Worm (Caenorhabditis elegans) whole organism, L4 larva: Measurements from ENCODE around the gene F46C5.1.

Source experiments
- D1046.2 ChIP-seq: fragments of 200-800 bp; sonication (Bioruptor generic); IDR thresholded peaks from 2 replicates; pipeline ENCODE4 v1.3.6; 2022; ENCODE audit warnings: missing genetic modification characterization, missing compliant biosample characterization
- R02D3.7 ChIP-seq: fragments of 150-350 bp; sonication (generic microtip); optimal IDR thresholded peaks from 3 replicates; lab custom pipeline; 2014; ENCODE audit warnings: missing biosample characterization, missing genetic modification characterization
- T26A8.4 ChIP-seq: fragments of 200-800 bp; sonication (Bioruptor generic); IDR thresholded peaks from 2 replicates; pipeline ENCODE4 v1.3.6; 2022; ENCODE audit warnings: missing genetic modification characterization, missing compliant biosample characterization
- Y105C5A.15 ChIP-seq: fragments of 200-800 bp; sonication (Bioruptor generic); IDR thresholded peaks from 2 replicates; pipeline ENCODE4 v1.3.6; 2022; ENCODE audit warnings: missing genetic modification characterization, missing compliant biosample characterization
- Y48G9A.11 ChIP-seq: fragments of 200-800 bp; sonication (Bioruptor generic); IDR thresholded peaks from 2 replicates; pipeline ENCODE4 v1.3.6; 2022; ENCODE audit warnings: missing genetic modification reagents, missing genetic modification characterization, missing compliant biosample characterization
- Y75B8A.6 ChIP-seq: fragments of 200-800 bp; sonication (Bioruptor generic); IDR thresholded peaks from 2 replicates; pipeline ENCODE4 v1.3.6; 2022; ENCODE audit warnings: missing genetic modification reagents, missing genetic modification characterization, missing compliant biosample characterization
- ZK546.5 ChIP-seq, 2 experiments: sonication (generic microtip); optimal IDR thresholded peaks; 2 replicates each; lab custom pipeline; 2017; ENCODE audit warnings: missing biosample characterization in 2 of 2, missing genetic modification characterization in 2 of 2
- aly-2 ChIP-seq: sonication (generic microtip); optimal IDR thresholded peaks from 2 replicates; lab custom pipeline; 2018; ENCODE audit warnings: missing biosample characterization, missing genetic modification characterization
- arid-1 ChIP-seq: fragments of 200-800 bp; sonication (Bioruptor generic); conservative IDR thresholded peaks from 2 replicates; pipeline ENCODE4 v1.3.6; 2022; ENCODE audit warnings: missing genetic modification reagents, missing genetic modification characterization, missing compliant biosample characterization
- ceh-28 ChIP-seq: fragments of 150-350 bp; optimal IDR thresholded peaks from 2 replicates; lab custom pipeline; 2014; ENCODE audit warnings: missing biosample characterization, missing genetic modification reagents, missing genetic modification characterization
- ceh-32 ChIP-seq: sonication (generic microtip); optimal IDR thresholded peaks from 2 replicates; lab custom pipeline; 2016; ENCODE audit warnings: mild to moderate bottlenecking, missing genetic modification characterization, missing compliant biosample characterization; ENCODE audit not compliant: poor library complexity
- ceh-44 ChIP-seq: fragments of 200-800 bp; sonication (Bioruptor generic); IDR thresholded peaks from 2 replicates; pipeline ENCODE4 v1.3.6; 2022; ENCODE audit warnings: missing genetic modification reagents, missing genetic modification characterization, missing compliant biosample characterization
- ceh-62 ChIP-seq: sonication (generic microtip); optimal IDR thresholded peaks from 2 replicates; lab custom pipeline; 2017; ENCODE audit warnings: missing biosample characterization, missing genetic modification characterization
- ceh-82 ChIP-seq: sonication (generic microtip); optimal IDR thresholded peaks from 2 replicates; lab custom pipeline; 2017; ENCODE audit warnings: missing biosample characterization, missing genetic modification characterization
- ces-1 ChIP-seq: fragments of 150-350 bp; sonication (generic microtip); optimal IDR thresholded peaks from 4 replicates; lab custom pipeline; 2014; ENCODE audit warnings: missing biosample characterization, missing genetic modification reagents, missing genetic modification characterization
- cey-2 ChIP-seq: sonication (generic microtip); optimal IDR thresholded peaks from 3 replicates; lab custom pipeline; 2017; ENCODE audit warnings: missing genetic modification characterization, mild to moderate bottlenecking, missing compliant biosample characterization, antibody characterized with exemption, borderline replicate concordance; ENCODE audit not compliant: insufficient read depth
- daf-12 ChIP-seq: fragments of 150-350 bp; optimal IDR thresholded peaks from 2 replicates; lab custom pipeline; 2014; ENCODE audit warnings: missing biosample characterization, missing genetic modification reagents, missing genetic modification characterization
- daf-16 ChIP-seq, 3 experiments: sonication (generic microtip); optimal IDR thresholded peaks; 2 replicates each; lab custom pipeline; 2016 to 2017; ENCODE audit warnings: missing genetic modification characterization in 3 of 3, missing genetic modification reagents in 3 of 3, mild to moderate bottlenecking in 2 of 3, missing compliant biosample characterization in 2 of 3, missing biosample characterization in 1 of 3, moderate library complexity in 1 of 3
- daf-19 ChIP-seq: fragments of 200-800 bp; sonication (Bioruptor generic); conservative IDR thresholded peaks from 2 replicates; pipeline ENCODE4 v1.3.6; 2022; ENCODE audit warnings: missing genetic modification characterization, missing compliant biosample characterization
- dmd-6 ChIP-seq: fragments of 200-800 bp; sonication (Bioruptor generic); IDR thresholded peaks from 2 replicates; pipeline ENCODE4 v1.3.6; 2022; ENCODE audit warnings: missing genetic modification reagents, missing genetic modification characterization, missing compliant biosample characterization
- dmd-9 ChIP-seq: fragments of 200-800 bp; sonication (Bioruptor generic); IDR thresholded peaks from 2 replicates; pipeline ENCODE4 v1.3.6; 2022; ENCODE audit warnings: missing genetic modification reagents, missing genetic modification characterization, missing compliant biosample characterization
- dpl-1 ChIP-seq: fragments of 150-350 bp; optimal IDR thresholded peaks from 2 replicates; lab custom pipeline; 2014; ENCODE audit warnings: missing biosample characterization, missing genetic modification reagents, missing genetic modification characterization
- dve-1 ChIP-seq: sonication (generic microtip); optimal IDR thresholded peaks from 2 replicates; lab custom pipeline; 2017; ENCODE audit warnings: antibody characterized with exemption, mild to moderate bottlenecking, missing genetic modification characterization, missing compliant biosample characterization; ENCODE audit not compliant: insufficient read depth
- hif-1 ChIP-seq, 2 experiments: sonication (generic microtip); optimal IDR thresholded peaks; 2 replicates each; lab custom pipeline; 2016 to 2017; ENCODE audit warnings: missing compliant biosample characterization in 2 of 2, missing genetic modification characterization in 2 of 2, missing genetic modification reagents in 2 of 2, missing genotype in 2 of 2, mild to moderate bottlenecking in 1 of 2
- hlh-11 ChIP-seq: fragments of 200-800 bp; sonication (Bioruptor generic); optimal IDR thresholded peaks from 2 replicates; lab custom pipeline; 2018; ENCODE audit warnings: mild to moderate bottlenecking, missing genetic modification characterization, missing compliant biosample characterization
- hlh-30 ChIP-seq: sonication (generic microtip); optimal IDR thresholded peaks from 2 replicates; lab custom pipeline; 2017; ENCODE audit warnings: antibody characterized with exemption, mild to moderate bottlenecking, missing genetic modification characterization, missing compliant biosample characterization; ENCODE audit not compliant: insufficient read depth
- hmg-1.1 ChIP-seq: fragments of 200-800 bp; sonication (Bioruptor generic); IDR thresholded peaks from 2 replicates; pipeline ENCODE4 v1.3.6; 2022; ENCODE audit warnings: missing genetic modification reagents, missing genetic modification characterization, missing compliant biosample characterization
- jun-1 ChIP-seq: fragments of 150-350 bp; optimal IDR thresholded peaks from 2 replicates; lab custom pipeline; 2014; ENCODE audit warnings: missing biosample characterization, missing genetic modification reagents, missing genetic modification characterization
- lim-7 ChIP-seq: fragments of 200-800 bp; sonication (Bioruptor generic); IDR thresholded peaks from 2 replicates; pipeline ENCODE4 v1.3.6; 2022; ENCODE audit warnings: missing genetic modification characterization, missing compliant biosample characterization
- lin-13 ChIP-seq: fragments of 150-350 bp; optimal IDR thresholded peaks from 2 replicates; lab custom pipeline; 2014; ENCODE audit warnings: missing biosample characterization, missing genetic modification reagents, missing genetic modification characterization
- lin-29 ChIP-seq: fragments of 200-800 bp; sonication (Bioruptor generic); IDR thresholded peaks from 2 replicates; pipeline ENCODE4 v1.3.6; 2022; ENCODE audit warnings: missing genetic modification reagents, missing genetic modification characterization, missing compliant biosample characterization
- lir-3 ChIP-seq: sonication (generic microtip); optimal IDR thresholded peaks from 2 replicates; lab custom pipeline; 2016; ENCODE audit warnings: mild to moderate bottlenecking, missing genetic modification characterization, missing compliant biosample characterization
- madf-5 ChIP-seq, 2 experiments: fragments of 200-800 bp; sonication (Bioruptor generic); IDR thresholded peaks; 2 replicates each; pipeline ENCODE4 v1.3.6; 2022; ENCODE audit warnings: missing compliant biosample characterization in 2 of 2, missing genetic modification characterization in 2 of 2
- madf-9 ChIP-seq: fragments of 200-800 bp; sonication (Bioruptor generic); conservative IDR thresholded peaks from 2 replicates; pipeline ENCODE4 v1.3.6; 2022; ENCODE audit warnings: missing genetic modification reagents, missing genetic modification characterization, missing compliant biosample characterization
- mes-2 ChIP-seq: sonication (generic microtip); optimal IDR thresholded peaks from 2 replicates; lab custom pipeline; 2016; ENCODE audit warnings: missing genotype, mild to moderate bottlenecking, missing genetic modification characterization, missing compliant biosample characterization; ENCODE audit not compliant: poor library complexity, severe bottlenecking
- mxl-2 ChIP-seq: fragments of 200-800 bp; sonication (Bioruptor generic); conservative IDR thresholded peaks from 2 replicates; pipeline ENCODE4 v1.3.6; 2022; ENCODE audit warnings: missing genetic modification reagents, missing genetic modification characterization, missing compliant biosample characterization
- nhr-111 ChIP-seq: fragments of 200-800 bp; sonication (Bioruptor generic); optimal IDR thresholded peaks from 2 replicates; lab custom pipeline; 2018; ENCODE audit warnings: mild to moderate bottlenecking, missing genetic modification characterization, missing compliant biosample characterization
- nhr-6 ChIP-seq: fragments of 150-350 bp; optimal IDR thresholded peaks from 2 replicates; lab custom pipeline; 2014; ENCODE audit warnings: missing biosample characterization, missing genetic modification characterization
- pha-4 ChIP-seq, 2 experiments: fragments of 150-350 bp in 1 of 2; fragments of 200-800 bp in 1 of 2; sonication (Bioruptor generic) in 1 of 2; IDR thresholded peaks in 1 of 2; optimal IDR thresholded peaks in 1 of 2; 2 replicates each; pipeline versions ENCODE4 v1.3.6 to Lab custom; 2014 to 2022; ENCODE audit warnings: missing genetic modification characterization in 2 of 2, missing genetic modification reagents in 2 of 2, missing biosample characterization in 1 of 2, missing compliant biosample characterization in 1 of 2
- php-3 ChIP-seq: fragments of 200-800 bp; sonication (Bioruptor generic); IDR thresholded peaks from 2 replicates; pipeline ENCODE4 v1.3.6; 2022; ENCODE audit warnings: missing genetic modification reagents, missing genetic modification characterization, missing compliant biosample characterization
- sdz-12 ChIP-seq: fragments of 200-800 bp; sonication (Bioruptor generic); optimal IDR thresholded peaks from 2 replicates; lab custom pipeline; 2018; ENCODE audit warnings: mild to moderate bottlenecking, missing genetic modification characterization, missing compliant biosample characterization
- skn-1 ChIP-seq: fragments of 150-350 bp; optimal IDR thresholded peaks from 2 replicates; lab custom pipeline; 2014; ENCODE audit warnings: missing biosample characterization, missing genetic modification characterization
- spr-1 ChIP-seq: sonication (generic microtip); optimal IDR thresholded peaks from 2 replicates; lab custom pipeline; 2016; ENCODE audit warnings: mild to moderate bottlenecking, missing genetic modification characterization, missing compliant biosample characterization
- spr-3 ChIP-seq: fragments of 200-800 bp; sonication (Bioruptor generic); optimal IDR thresholded peaks from 2 replicates; lab custom pipeline; 2018; ENCODE audit warnings: mild to moderate bottlenecking, missing genetic modification characterization, missing compliant biosample characterization
- unc-39 ChIP-seq: sonication (generic microtip); optimal IDR thresholded peaks from 2 replicates; lab custom pipeline; 2017; ENCODE audit warnings: missing biosample characterization, missing genetic modification characterization
- zag-1 ChIP-seq: fragments of 150-350 bp; optimal IDR thresholded peaks from 2 replicates; lab custom pipeline; 2014; ENCODE audit warnings: missing biosample characterization, missing genetic modification characterization
- zfp-2 ChIP-seq: sonication (generic microtip); optimal IDR thresholded peaks from 2 replicates; lab custom pipeline; 2016; ENCODE audit warnings: mild to moderate bottlenecking, missing genetic modification characterization, missing compliant biosample characterization
- zfp-3 ChIP-seq: fragments of 200-800 bp; sonication (Bioruptor generic); conservative IDR thresholded peaks from 2 replicates; pipeline ENCODE4 v1.3.6; 2022; ENCODE audit warnings: missing genetic modification reagents, missing genetic modification characterization, missing compliant biosample characterization
- zip-2 ChIP-seq: fragments of 150-350 bp; optimal IDR thresholded peaks from 2 replicates; lab custom pipeline; 2014; ENCODE audit warnings: missing biosample characterization, missing genetic modification characterization
- ztf-11 ChIP-seq: fragments of 150-350 bp; optimal IDR thresholded peaks from 2 replicates; lab custom pipeline; 2014; ENCODE audit warnings: missing biosample characterization, missing genetic modification characterization

The F46C5.1 gene

ce11 chrII:8813659-8814058, 7.3 kb downstream of the F46C5.1 start:
- TF ChIP-seq Y75B8A.6 (GFP tag; lab: Robert Waterston, UW) (no peak), unc-39 (tag; lab: Kevin White, UChicago) (no peak), skn-1 (tag; lab: Kevin White, UChicago) (no peak), mxl-2 (GFP tag; lab: Robert Waterston, UW) (no peak), D1046.2 (no peak), zag-1 (tag; lab: Kevin White, UChicago) (no peak), Y48G9A.11 (GFP tag; lab: Robert Waterston, UW) (no peak), spr-1 (no peak), T26A8.4 (GFP tag; lab: Robert Waterston, UW) (no peak), madf-5 (GFP tag; IDR thresholded peaks at IDR 0.05; lab: Robert Waterston, UW) (no peak), jun-1 (no peak), dve-1 (tag; lab: Kevin White, UChicago) (no peak), hlh-11 (tag; lab: Kevin White, UChicago) (peak; percentile 88), arid-1 (GFP tag; lab: Robert Waterston, UW) (no peak), cey-2 (tag; lab: Kevin White, UChicago) (peak; percentile 40), dmd-9 (GFP tag; lab: Robert Waterston, UW) (no peak), lir-3 (no peak), dpl-1 (no peak), nhr-111 (GFP tag; lab: Kevin White, UChicago) (no peak), R02D3.7 (no peak), aly-2 (tag; lab: Kevin White, UChicago) (no peak), hlh-30 (tag; lab: Kevin White, UChicago) (peak; percentile 90), ztf-11 (tag; lab: Kevin White, UChicago) (no peak), hmg-1.1 (GFP tag; lab: Robert Waterston, UW) (no peak), daf-16 (GFP tag; optimal IDR thresholded peaks at IDR 0.05; lab: Kevin White, UChicago) (no peak), daf-16 (tag; optimal IDR thresholded peaks at IDR 0.05; lab: Kevin White, UChicago) (no peak), spr-3 (GFP tag; lab: Kevin White, UChicago) (no peak), sdz-12 (GFP tag; lab: Kevin White, UChicago) (no peak), ceh-44 (GFP tag; lab: Robert Waterston, UW) (no peak), ceh-62 (tag; lab: Kevin White, UChicago) (no peak), ceh-82 (no peak), mes-2 (tag; lab: Kevin White, UChicago) (peak; percentile 29), daf-19 (GFP tag; lab: Robert Waterston, UW) (no peak), Y105C5A.15 (GFP tag; lab: Robert Waterston, UW) (no peak), lim-7 (no peak), zfp-2 (tag; lab: Kevin White, UChicago) (no peak), lin-29 (no peak), ceh-32 (tag; lab: Kevin White, UChicago) (no peak), nhr-6 (tag; lab: Kevin White, UChicago) (no peak), hif-1 (tag; optimal IDR thresholded peaks at IDR 0.05; lab: Kevin White, UChicago) (no peak), ces-1 (GFP tag; lab: Kevin White, UChicago) (no peak), ceh-28 (tag; lab: Kevin White, UChicago) (no peak), zfp-3 (GFP tag; lab: Robert Waterston, UW) (no peak), lin-13 (GFP tag; lab: Kevin White, UChicago) (no peak), ZK546.5 (tag; optimal IDR thresholded peaks at IDR 0.05; lab: Kevin White, UChicago) (no peak), dmd-6 (no peak; the same call in none of the 2 replicates), php-3 (no peak), zip-2 (tag; lab: Kevin White, UChicago) (no peak), daf-12 (tag; lab: Kevin White, UChicago) (no peak), madf-9 (GFP tag; lab: Robert Waterston, UW) (no peak), pha-4 (GFP tag; IDR thresholded peaks at IDR 0.05; lab: Robert Waterston, UW) (no peak), pha-4 (tag; optimal IDR thresholded peaks at IDR 0.05; lab: Kevin White, UChicago) (no peak)
